Worm (Caenorhabditis elegans) whole organism, young adult: ENCODE results near the gene bath-30.

Source experiments
- bed-2 ChIP-seq: fragments of 200-800 bp; sonication (Bioruptor generic); IDR thresholded peaks from 2 replicates; pipeline ENCODE4 v1.3.6; 2022; ENCODE audit warnings: missing genetic modification reagents, missing genetic modification characterization, missing compliant biosample characterization
- hmg-20 ChIP-seq: fragments of 200-800 bp; sonication (Bioruptor generic); IDR thresholded peaks from 2 replicates; pipeline ENCODE4 v1.3.6; 2022; ENCODE audit warnings: missing genetic modification reagents, missing genetic modification characterization, missing compliant biosample characterization
- tbx-9 ChIP-seq: sonication (generic microtip); optimal IDR thresholded peaks from 2 replicates; lab custom pipeline; 2016; ENCODE audit warnings: borderline replicate concordance, missing genetic modification characterization, inconsistent platforms, missing compliant biosample characterization

- TF ChIP-seq tbx-9 (tag; lab: Kevin White, UChicago): no peak
- no peak for TF ChIP-seq bed-2 (GFP tag; lab: Robert Waterston, UW)
- no peak for TF ChIP-seq hmg-20 (GFP tag; lab: Robert Waterston, UW)
Observed at ce11 chrII:3322257-3322656, 23.9 kb downstream of the bath-30 start, which contains the start of gene Y46D2A.1.
